Fruit fly (Drosophila melanogaster) whole organism, embryonic: ENCODE measurements around the gene CG10064.

ENCODE experiments used
- CG10147 ChIP-seq: fragments of 200-800 bp; sonication (Bioruptor generic); optimal IDR thresholded peaks from 2 replicates; lab custom pipeline; 2019; ENCODE audit warnings: missing biosample characterization, mild to moderate bottlenecking, missing genetic modification characterization, moderate library complexity
- CG11093 ChIP-seq: fragments of 200-800 bp; sonication (Bioruptor generic); IDR thresholded peaks from 3 replicates; pipeline ENCODE4 v1.3.6; 2022; ENCODE audit warnings: missing biosample characterization, missing genetic modification characterization
- CG11398 ChIP-seq: fragments of 200-800 bp; sonication (Bioruptor generic); optimal IDR thresholded peaks from 2 replicates; lab custom pipeline; 2016; ENCODE audit warnings: missing biosample characterization, missing genetic modification characterization
- CG14014 ChIP-seq: fragments of 200-800 bp; sonication (Bioruptor generic); IDR thresholded peaks from 2 replicates; pipeline ENCODE4 v1.3.6; 2022; ENCODE audit warnings: missing biosample characterization, missing genetic modification characterization
- CG15514 ChIP-seq: fragments of 200-800 bp; sonication (Bioruptor generic); optimal IDR thresholded peaks from 3 replicates; lab custom pipeline; 2017; ENCODE audit warnings: missing biosample characterization, missing genetic modification characterization, mild to moderate bottlenecking, moderate library complexity, missing genetic modification reagents
- CG17385 ChIP-seq: fragments of 200-800 bp; sonication (Bioruptor generic); optimal IDR thresholded peaks from 3 replicates; lab custom pipeline; 2018; ENCODE audit warnings: missing biosample characterization, mild to moderate bottlenecking, missing genetic modification characterization
- CG17612 ChIP-seq: fragments of 200-800 bp; sonication (Bioruptor generic); IDR thresholded peaks from 2 replicates; pipeline ENCODE4 v1.3.6; 2022; ENCODE audit warnings: missing biosample characterization, missing genetic modification characterization
- CG17829 ChIP-seq: fragments of 200-800 bp; optimal IDR thresholded peaks from 2 replicates; lab custom pipeline; 2019; ENCODE audit warnings: missing biosample characterization, mild to moderate bottlenecking, missing genetic modification characterization, moderate library complexity
- CG30403 ChIP-seq: fragments of 200-800 bp; sonication (Bioruptor generic); optimal IDR thresholded peaks from 3 replicates; lab custom pipeline; 2016; ENCODE audit warnings: missing biosample characterization, missing genetic modification characterization
- CG32767 ChIP-seq: fragments of 200-800 bp; sonication (Bioruptor generic); IDR thresholded peaks from 2 replicates; pipeline ENCODE4 v1.3.6; 2022; ENCODE audit warnings: missing biosample characterization, missing genetic modification characterization
- CG34224 ChIP-seq: fragments of 200-800 bp; sonication (Bioruptor generic); IDR thresholded peaks from 3 replicates; pipeline ENCODE4 v1.3.6; 2022; ENCODE audit warnings: missing biosample characterization, missing genetic modification characterization; ENCODE audit not compliant: partially characterized antibody
- CG3726 ChIP-seq: fragments of 200-800 bp; sonication (Bioruptor generic); IDR thresholded peaks from 3 replicates; pipeline ENCODE4, ENCODE4 v1.3.6; 2022; ENCODE audit warnings: missing biosample characterization, missing genetic modification characterization
- CG6854 ChIP-seq: fragments of 200-800 bp; sonication (Bioruptor generic); optimal IDR thresholded peaks from 3 replicates; lab custom pipeline; 2017; ENCODE audit warnings: missing biosample characterization, mild to moderate bottlenecking, missing genetic modification characterization
- CG7963 ChIP-seq: fragments of 200-800 bp; sonication (Bioruptor generic); IDR thresholded peaks from 3 replicates; pipeline ENCODE4 v1.3.6; 2022; ENCODE audit warnings: missing biosample characterization, missing genetic modification characterization; ENCODE audit not compliant: partially characterized antibody
- CG8290 ChIP-seq, 3 experiments: fragments of 200-800 bp; sonication (Bioruptor generic); optimal IDR thresholded peaks; 2 replicates each; lab custom pipeline; 2016 to 2019; ENCODE audit warnings: missing biosample characterization in 3 of 3, missing genetic modification characterization in 3 of 3, mild to moderate bottlenecking in 2 of 3, moderate library complexity in 1 of 3
- CG8924 ChIP-seq: fragments of 200-800 bp; optimal IDR thresholded peaks from 3 replicates; lab custom pipeline; 2019; ENCODE audit warnings: missing biosample characterization, mild to moderate bottlenecking, missing genetic modification characterization, moderate library complexity
- CG9797 ChIP-seq: fragments of 200-800 bp; sonication (Bioruptor generic); optimal IDR thresholded peaks from 3 replicates; lab custom pipeline; 2018; ENCODE audit warnings: missing biosample characterization, mild to moderate bottlenecking, missing genetic modification characterization
- CG9876 ChIP-seq: fragments of 200-800 bp; sonication (Bioruptor generic); optimal IDR thresholded peaks from 2 replicates; lab custom pipeline; 2016; ENCODE audit warnings: missing biosample characterization, missing genetic modification characterization
- D ChIP-seq, 2 experiments: fragments of 200-800 bp in 1 of 2; fragments of >200 bp in 1 of 2; sonication (Bioruptor generic) in 1 of 2; optimal IDR thresholded peaks; 2 replicates in 1 of 2; 3 replicates in 1 of 2; lab custom pipeline; 2017; ENCODE audit warnings: mild to moderate bottlenecking in 1 of 2, missing biosample characterization in 1 of 2, missing genetic modification characterization in 1 of 2, missing genetic modification reagents in 1 of 2
- Dll ChIP-seq: fragments of 200-800 bp; sonication (Bioruptor generic); IDR thresholded peaks from 4 replicates; pipeline ENCODE4 v1.3.6; 2022; ENCODE audit warnings: missing biosample characterization, missing genetic modification characterization; ENCODE audit not compliant: partially characterized antibody
- Doc2 ChIP-seq: fragments of 200-800 bp; sonication (Bioruptor generic); IDR thresholded peaks from 2 replicates; pipeline ENCODE4 v1.3.6; 2022; ENCODE audit warnings: missing biosample characterization, missing genetic modification characterization
- Drgx ChIP-seq: fragments of 200-800 bp; sonication (Bioruptor generic); IDR thresholded peaks from 2 replicates; pipeline ENCODE4 v1.3.6; 2022; ENCODE audit warnings: missing biosample characterization, missing genetic modification characterization
- Ets97D ChIP-seq: fragments of 200-800 bp; sonication (Bioruptor generic); optimal IDR thresholded peaks from 3 replicates; lab custom pipeline; 2016; ENCODE audit warnings: missing biosample characterization, missing genetic modification characterization
- Fer2 ChIP-seq: fragments of 200-800 bp; sonication (Bioruptor generic); optimal IDR thresholded peaks from 2 replicates; lab custom pipeline; 2018; ENCODE audit warnings: missing biosample characterization, mild to moderate bottlenecking, missing genetic modification characterization, moderate library complexity
- H15 ChIP-seq: fragments of 200-800 bp; sonication (Bioruptor generic); IDR thresholded peaks from 3 replicates; pipeline ENCODE4 v1.3.6; 2022; ENCODE audit warnings: missing biosample characterization, missing genetic modification characterization
- HLH3B ChIP-seq: fragments of 200-800 bp; sonication (Bioruptor generic); IDR thresholded peaks from 2 replicates; pipeline ENCODE4 v1.3.6; 2022; ENCODE audit warnings: missing biosample characterization, missing genetic modification characterization
- Max ChIP-seq: fragments of 200-800 bp; sonication (Bioruptor generic); optimal IDR thresholded peaks from 2 replicates; lab custom pipeline; 2016; ENCODE audit warnings: missing biosample characterization, mild to moderate bottlenecking, missing genetic modification characterization
- NfI ChIP-seq: fragments of 200-800 bp; sonication (Bioruptor generic); optimal IDR thresholded peaks from 3 replicates; lab custom pipeline; 2018; ENCODE audit warnings: missing biosample characterization, mild to moderate bottlenecking, missing genetic modification characterization, moderate library complexity
- Ravus ChIP-seq: fragments of 200-800 bp; sonication (Bioruptor generic); IDR thresholded peaks from 2 replicates; pipeline ENCODE4 v1.3.6; 2022; ENCODE audit warnings: missing biosample characterization, missing genetic modification characterization
- Six4 ChIP-seq: fragments of 200-800 bp; sonication (Bioruptor generic); optimal IDR thresholded peaks from 2 replicates; lab custom pipeline; 2016; ENCODE audit warnings: missing biosample characterization, missing genetic modification characterization
- Stat92E ChIP-seq, 3 experiments: fragments of >200 bp in 2 of 3; fragments of 200-800 bp in 1 of 3; sonication (Bioruptor generic) in 1 of 3; optimal IDR thresholded peaks; 2 replicates each; lab custom pipeline; 2017 to 2019; ENCODE audit warnings: missing biosample characterization in 3 of 3, missing genetic modification characterization in 3 of 3, mild to moderate bottlenecking in 1 of 3, moderate library complexity in 1 of 3
- ewg ChIP-seq: fragments of 200-800 bp; sonication (Bioruptor generic); optimal IDR thresholded peaks from 3 replicates; lab custom pipeline; 2017; ENCODE audit warnings: mild to moderate bottlenecking, missing biosample characterization, missing genetic modification reagents, missing genetic modification characterization
- eyg ChIP-seq: fragments of 200-800 bp; sonication (Bioruptor generic); optimal IDR thresholded peaks from 3 replicates; lab custom pipeline; 2016; ENCODE audit warnings: missing biosample characterization, missing genetic modification characterization
- gcm ChIP-seq: fragments of 200-800 bp; sonication (Bioruptor generic); optimal IDR thresholded peaks from 2 replicates; lab custom pipeline; 2019; ENCODE audit warnings: missing biosample characterization, mild to moderate bottlenecking, missing genetic modification characterization, moderate library complexity
- grn ChIP-seq: fragments of 200-800 bp; sonication (Bioruptor generic); optimal IDR thresholded peaks from 3 replicates; lab custom pipeline; 2017; ENCODE audit warnings: missing biosample characterization, missing genetic modification characterization
- lov ChIP-seq, 2 experiments: fragments of 200-800 bp in 1 of 2; fragments of >200 bp in 1 of 2; sonication (Bioruptor generic) in 1 of 2; IDR thresholded peaks in 1 of 2; optimal IDR thresholded peaks in 1 of 2; 2 replicates in 1 of 2; 3 replicates in 1 of 2; pipeline versions ENCODE4 v1.3.6 to Lab custom; 2017 to 2022; ENCODE audit warnings: missing biosample characterization in 1 of 2, missing genetic modification characterization in 1 of 2
- maf-S ChIP-seq: fragments of 200-800 bp; sonication (Bioruptor generic); optimal IDR thresholded peaks from 2 replicates; lab custom pipeline; 2016; ENCODE audit warnings: missing biosample characterization, missing genetic modification characterization
- pan ChIP-seq, 4 experiments: fragments of >200 bp in 3 of 4; fragments of 200-800 bp in 1 of 4; sonication (Bioruptor generic) in 1 of 4; optimal IDR thresholded peaks in 3 of 4; IDR thresholded peaks in 1 of 4; 2 replicates each; pipeline versions ENCODE4 v1.3.6 to Lab custom; 2017 to 2022; ENCODE audit warnings: missing biosample characterization in 2 of 4, missing genetic modification characterization in 2 of 4, mixed read lengths in 1 of 4
- peb ChIP-seq: fragments of 200-800 bp; sonication (Bioruptor generic); IDR thresholded peaks from 2 replicates; pipeline ENCODE4 v1.3.6; 2022; ENCODE audit warnings: missing biosample characterization, missing genetic modification characterization
- pfk ChIP-seq: fragments of 200-800 bp; sonication (Bioruptor generic); optimal IDR thresholded peaks from 2 replicates; lab custom pipeline; 2018; ENCODE audit warnings: missing biosample characterization, mild to moderate bottlenecking, missing genetic modification characterization, moderate library complexity
- pros ChIP-seq: fragments of 200-800 bp; sonication (Bioruptor generic); optimal IDR thresholded peaks from 3 replicates; lab custom pipeline; 2019; ENCODE audit warnings: missing biosample characterization, mild to moderate bottlenecking, missing genetic modification characterization, moderate library complexity
- psq ChIP-seq: fragments of 200-800 bp; sonication (Bioruptor generic); optimal IDR thresholded peaks from 2 replicates; lab custom pipeline; 2017; ENCODE audit warnings: missing biosample characterization, missing genetic modification characterization
- so ChIP-seq: fragments of 200-800 bp; sonication (Bioruptor generic); IDR thresholded peaks from 3 replicates; pipeline ENCODE4 v1.3.6; 2022; ENCODE audit warnings: missing biosample characterization, missing genetic modification characterization
- sr ChIP-seq: fragments of 200-800 bp; sonication (Bioruptor generic); IDR thresholded peaks from 3 replicates; pipeline ENCODE4 v1.3.6; 2022; ENCODE audit warnings: missing biosample characterization, missing genetic modification characterization
- sug ChIP-seq: fragments of 200-800 bp; optimal IDR thresholded peaks from 2 replicates; lab custom pipeline; 2019; ENCODE audit warnings: missing biosample characterization, mild to moderate bottlenecking, missing genetic modification characterization, moderate library complexity
- tll ChIP-seq, 2 experiments: fragments of 200-800 bp in 1 of 2; fragments of >200 bp in 1 of 2; sonication (Bioruptor generic) in 1 of 2; optimal IDR thresholded peaks; 2 replicates each; lab custom pipeline; 2017 to 2019; ENCODE audit warnings: missing biosample characterization in 2 of 2, missing genetic modification characterization in 2 of 2, mild to moderate bottlenecking in 1 of 2, moderate library complexity in 1 of 2

CG10064 gene

dm6 chr3L:6964488-6965152 lies 3.1 kb downstream of the CG10064 start, which contains the start of gene sgl (continued):
- peak; percentile 52 for TF ChIP-seq Ets97D (GFP tag; lab: Kevin White, UChicago)
- TF ChIP-seq CG15514 = peak; percentile 46
- TF ChIP-seq CG6854 (GFP tag; lab: Kevin White, UChicago) = peak; percentile 13
- TF ChIP-seq CG7963 (GFP tag; lab: Robert Waterston, UW) = 0 out of 3 replicates have a peak, but pooled peaks have one; percentile 27
- TF ChIP-seq CG11398 = peak; percentile 56
- TF ChIP-seq pfk (GFP tag; lab: Kevin White, UChicago) = peak; percentile 26
- peak in 1 of 2 experiments; percentile 53 for TF ChIP-seq tll (GFP tag; optimal IDR thresholded peaks at IDR 0.05; lab: Kevin White, UChicago)
- TF ChIP-seq CG9797 (GFP tag; lab: Kevin White, UChicago) = peak; percentile 99
- peak; percentile 95 for TF ChIP-seq CG17385 (GFP tag; lab: Kevin White, UChicago)
- peak; percentile 56 for TF ChIP-seq gcm (GFP tag; lab: Kevin White, UChicago)
- peak; percentile 53; the same call in 1 of the 2 replicates for TF ChIP-seq CG14014
- TF ChIP-seq pros (GFP tag; lab: Kevin White, UChicago) = peak; percentile 15
- peak; percentile 72 for TF ChIP-seq Drgx (GFP tag; lab: Robert Waterston, UW)
- peak in 1 of 3 experiments; percentile 74 for TF ChIP-seq Stat92E (GFP tag; optimal IDR thresholded peaks at IDR 0.05; lab: Kevin White, UChicago)
- no peak for TF ChIP-seq peb (GFP tag; lab: Robert Waterston, UW)
- TF ChIP-seq CG34224 (GFP tag; lab: Robert Waterston, UW) = peak; percentile 72; the same call in 2 of the 3 replicates
- TF ChIP-seq Dll (GFP tag; lab: Robert Waterston, UW) = peak; percentile 60; the same call in 2 of the 4 replicates
- TF ChIP-seq Six4 (GFP tag; lab: Kevin White, UChicago) = no peak
- TF ChIP-seq CG11093 (GFP tag; lab: Robert Waterston, UW) = no peak
- TF ChIP-seq CG32767 = no peak
- no peak for TF ChIP-seq CG17612 (GFP tag; lab: Robert Waterston, UW)
- no peak for TF ChIP-seq Doc2
- TF ChIP-seq HLH3B = 0 out of 2 replicates have a peak, but pooled peaks have one; percentile 20
- peak; percentile 97 for TF ChIP-seq psq
- TF ChIP-seq so (GFP tag; lab: Robert Waterston, UW) = 0 out of 3 replicates have a peak, but pooled peaks have one; percentile 41
- TF ChIP-seq Max = no peak
- TF ChIP-seq pan (optimal IDR thresholded peaks at IDR 0.05; lab: Kevin White, UChicago) = no peak
- TF ChIP-seq pan (GFP tag; optimal IDR thresholded peaks at IDR 0.05 in 1 of 2, IDR thresholded peaks at IDR 0.05 in 1 of 2) = peak in 1 of 2 experiments; percentile 48
- TF ChIP-seq sug (tag; lab: Kevin White, UChicago) = peak; percentile 37
- TF ChIP-seq ewg (GFP tag; lab: Kevin White, UChicago) = peak; percentile 2
- TF ChIP-seq grn (GFP tag; lab: Kevin White, UChicago) = no peak
- TF ChIP-seq CG17829 = peak; percentile 67
- TF ChIP-seq maf-S (GFP tag; lab: Kevin White, UChicago) = no peak
- TF ChIP-seq NfI (GFP tag; lab: Kevin White, UChicago) = peak; percentile 14
- TF ChIP-seq H15 = no peak
- peak; percentile 22 for TF ChIP-seq eyg (GFP tag; lab: Kevin White, UChicago)
- TF ChIP-seq Ravus (GFP tag; lab: Robert Waterston, UW) = no peak
- TF ChIP-seq CG9876 (GFP tag; lab: Kevin White, UChicago) = peak; percentile 16
- TF ChIP-seq CG30403 = no peak
- peak; percentile 75 for TF ChIP-seq D (optimal IDR thresholded peaks at IDR 0.05; lab: Kevin White, UChicago)
- no peak for TF ChIP-seq D (GFP tag; optimal IDR thresholded peaks at IDR 0.05; lab: Kevin White, UChicago)
- no peak for TF ChIP-seq Fer2 (tag; lab: Kevin White, UChicago)
- TF ChIP-seq CG10147 (GFP tag; lab: Kevin White, UChicago) = no peak
- TF ChIP-seq CG8924 (tag; lab: Kevin White, UChicago) = peak; percentile 36
- peak; percentile 76 for TF ChIP-seq CG8290 (GFP tag; optimal IDR thresholded peaks at IDR 0.05; lab: Kevin White, UChicago)
- TF ChIP-seq CG8290 (tag; optimal IDR thresholded peaks at IDR 0.05; lab: Kevin White, UChicago) = peak; percentile 69 to 81
- TF ChIP-seq sr (GFP tag; lab: Robert Waterston, UW) = no peak
- no peak for TF ChIP-seq lov (optimal IDR thresholded peaks at IDR 0.05; lab: Kevin White, UChicago)
- TF ChIP-seq lov (GFP tag; IDR thresholded peaks at IDR 0.05; lab: Robert Waterston, UW) = 0 out of 3 replicates have a peak, but pooled peaks have one; percentile 23
- no peak for TF ChIP-seq CG3726 (GFP tag; lab: Robert Waterston, UW)
